Fruit fly (Drosophila melanogaster): ENCODE measurements around the gene CG5250.

DNA sequence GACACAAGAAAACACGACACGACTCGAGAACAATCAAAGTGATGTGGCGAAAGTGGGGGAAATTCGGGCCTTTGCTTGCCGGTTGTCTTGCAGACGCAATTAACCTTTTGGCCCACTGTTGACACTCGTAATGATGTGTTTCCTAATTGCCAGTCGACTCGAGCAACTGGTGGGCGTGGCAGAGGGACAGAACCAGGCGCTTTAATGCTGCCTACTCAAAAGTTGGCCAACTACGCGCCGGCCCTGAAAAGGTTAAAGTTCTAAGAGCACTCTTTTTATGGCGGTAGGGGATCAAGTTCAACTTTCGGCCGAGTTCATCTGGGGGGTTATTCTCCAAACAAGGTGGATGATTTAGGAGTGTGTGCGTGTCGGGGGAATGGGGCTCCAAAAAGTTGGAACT lies 7.7 kb downstream of the CG5250 start:
- TF ChIP-seq toe (GFP tag; optimal IDR thresholded peaks at IDR 0.05) = no peak
- TF ChIP-seq CG11617 (GFP tag; optimal IDR thresholded peaks at IDR 0.05) = no peak
- no peak for TF ChIP-seq Clk (GFP tag; optimal IDR thresholded peaks at IDR 0.05)
- TF ChIP-seq cnc (optimal IDR thresholded peaks at IDR 0.05) = no peak
- no peak for TF ChIP-seq kay (GFP tag; ENCODE audit: borderline replicate concordance)
- no peak for TF ChIP-seq CG1620 (GFP tag; optimal IDR thresholded peaks at IDR 0.05)
- no peak for TF ChIP-seq cic (GFP tag; optimal IDR thresholded peaks at IDR 0.05)
- TF ChIP-seq Crg-1 (GFP tag; optimal IDR thresholded peaks at IDR 0.05) = no peak
- no peak for TF ChIP-seq CG33017 (tag; optimal IDR thresholded peaks at IDR 0.05)
- no peak for TF ChIP-seq bab1 (GFP tag; optimal IDR thresholded peaks at IDR 0.05)
- TF ChIP-seq pad (GFP tag; optimal IDR thresholded peaks at IDR 0.05) = no peak
- TF ChIP-seq ovo (GFP tag; optimal IDR thresholded peaks at IDR 0.05) = no peak
